Fruit fly (Drosophila melanogaster): Measurements from ENCODE around the gene CG15399.

The CG15399 gene

dm6 chr2L:2748480-2749143 is 23.0 kb downstream of the CG15399 start (continued):
- TF ChIP-seq pho (GFP tag; optimal IDR thresholded peaks at IDR 0.05) = peak; percentile 82
- TF ChIP-seq CG1832 (GFP tag; optimal IDR thresholded peaks at IDR 0.05) = no peak
- peak; percentile 73 for TF ChIP-seq seq (GFP tag; IDR thresholded peaks at IDR 0.05)
- TF ChIP-seq vfl (GFP tag; optimal IDR thresholded peaks at IDR 0.05) = peak; percentile 83
- peak; percentile 78 for TF ChIP-seq CG4282 (GFP tag; optimal IDR thresholded peaks at IDR 0.05)
- TF ChIP-seq CG2875 (GFP tag; optimal IDR thresholded peaks at IDR 0.05) = no peak
- no peak for TF ChIP-seq Tbp (GFP tag; optimal IDR thresholded peaks at IDR 0.05)
- TF ChIP-seq CG17361 (GFP tag; IDR thresholded peaks at IDR 0.05) = no peak; the same call in 2 of the 3 replicates
- no peak for TF ChIP-seq tll (GFP tag; optimal IDR thresholded peaks at IDR 0.05)
- TF ChIP-seq ttk (GFP tag; IDR thresholded peaks at IDR 0.05) = peak; percentile 81
- peak; percentile 72 for TF ChIP-seq CG17328 (GFP tag; IDR thresholded peaks at IDR 0.05)
- peak; percentile 72 for TF ChIP-seq CG7357 (GFP tag; IDR thresholded peaks at IDR 0.05)
- TF ChIP-seq unpg (GFP tag; optimal IDR thresholded peaks at IDR 0.05) = peak; percentile 81
- peak; percentile 89 for TF ChIP-seq CG4424 (GFP tag; optimal IDR thresholded peaks at IDR 0.05)
- peak; percentile 77 for TF ChIP-seq CG32767 (GFP tag; IDR thresholded peaks at IDR 0.05)
- TF ChIP-seq insv (GFP tag; optimal IDR thresholded peaks at IDR 0.05) = peak in 1 of 2 experiments; percentile 67
- TF ChIP-seq Fer1 (GFP tag; optimal IDR thresholded peaks at IDR 0.05) = peak; percentile 89
- TF ChIP-seq bowl (GFP tag; IDR thresholded peaks at IDR 0.05) = peak; percentile 52; the same call in 1 of the 2 replicates
- no peak; the same call in 2 of the 3 replicates for TF ChIP-seq zen2 (GFP tag; IDR thresholded peaks at IDR 0.05; ENCODE audit: partially characterized antibody)
- TF ChIP-seq sima (GFP tag; optimal IDR thresholded peaks at IDR 0.05) = peak; percentile 18
- TF ChIP-seq CG12236 (GFP tag; optimal IDR thresholded peaks at IDR 0.05) = peak; percentile 33
- TF ChIP-seq Hr51 (GFP tag; optimal IDR thresholded peaks at IDR 0.05) = peak; percentile 89 to 91
- TF ChIP-seq Aef1 (GFP tag; IDR thresholded peaks at IDR 0.05) = peak; percentile 79
- peak; percentile 85 for TF ChIP-seq CG33213 (GFP tag; optimal IDR thresholded peaks at IDR 0.05)
- TF ChIP-seq ap (GFP tag; IDR thresholded peaks at IDR 0.05) = peak; percentile 64; the same call in 1 of the 2 replicates
- TF ChIP-seq CG1529 (GFP tag; optimal IDR thresholded peaks at IDR 0.05) = peak; percentile 55
- peak; percentile 73 for TF ChIP-seq CG13287 (GFP tag; IDR thresholded peaks at IDR 0.05; ENCODE audit: partially characterized antibody)
- no peak for TF ChIP-seq CG7271 (tag; optimal IDR thresholded peaks at IDR 0.05)
- TF ChIP-seq Hr78 (GFP tag; optimal IDR thresholded peaks at IDR 0.05) = peak in 1 of 2 experiments; percentile 9
- TF ChIP-seq CG3838 (GFP tag; optimal IDR thresholded peaks at IDR 0.05) = no peak
- no peak for TF ChIP-seq Dfd (GFP tag; optimal IDR thresholded peaks at IDR 0.05)
- peak; percentile 94 for TF ChIP-seq Ets97D (GFP tag; optimal IDR thresholded peaks at IDR 0.05)
- peak; percentile 93 for TF ChIP-seq CG10543 (GFP tag; optimal IDR thresholded peaks at IDR 0.05)
- TF ChIP-seq CG3847 (GFP tag; IDR thresholded peaks at IDR 0.05) = peak; percentile 96
- peak; percentile 95 for TF ChIP-seq B-H2 (GFP tag; optimal IDR thresholded peaks at IDR 0.05)
- no peak; the same call in 2 of the 3 replicates for TF ChIP-seq CG2199 (GFP tag; IDR thresholded peaks at IDR 0.05)
- peak; percentile 89 for TF ChIP-seq CG13296 (GFP tag; optimal IDR thresholded peaks at IDR 0.05)
- peak; percentile 81 for TF ChIP-seq klu (GFP tag; IDR thresholded peaks at IDR 0.05)
- TF ChIP-seq lmd (GFP tag; IDR thresholded peaks at IDR 0.05) = peak; percentile 88
- peak; percentile 82 for TF ChIP-seq ash1 (GFP tag; optimal IDR thresholded peaks at IDR 0.05)
- peak; percentile 81 for TF ChIP-seq ems (GFP tag; optimal IDR thresholded peaks at IDR 0.05)
- no peak for TF ChIP-seq Kr (GFP tag; optimal IDR thresholded peaks at IDR 0.05)
- TF ChIP-seq CG9609 (GFP tag; optimal IDR thresholded peaks at IDR 0.05) = peak; percentile 82
- peak; percentile 83 for TF ChIP-seq CG13624 (GFP tag; optimal IDR thresholded peaks at IDR 0.05)
- no peak for TF ChIP-seq CG12071 (GFP tag; optimal IDR thresholded peaks at IDR 0.05)
- no peak for TF ChIP-seq pros (GFP tag; optimal IDR thresholded peaks at IDR 0.05)
- TF ChIP-seq CG6683 (GFP tag; optimal IDR thresholded peaks at IDR 0.05) = peak; percentile 61
- no peak for TF ChIP-seq CG42726 (GFP tag; IDR thresholded peaks at IDR 0.05; ENCODE audit: partially characterized antibody)
- no peak for TF ChIP-seq eve (GFP tag; optimal IDR thresholded peaks at IDR 0.05)
- no peak for TF ChIP-seq fru (optimal IDR thresholded peaks at IDR 0.05)

Data from whole organism, embryonic.